Worm (Caenorhabditis elegans): Measurements from ENCODE around the gene hot-3.

The hot-3 gene

ce11 chrII:13976161-13976560, 44.3 kb upstream of the hot-3 start, which contains the start of gene Y39G8B.2 (continued):
- TF ChIP-seq C34F6.9 (tag; optimal IDR thresholded peaks at IDR 0.05), result peak; percentile 92
- TF ChIP-seq ztf-1 (GFP tag; conservative IDR thresholded peaks at IDR 0.05), result no peak

- TF ChIP-seq zag-1 (tag; optimal IDR thresholded peaks at IDR 0.05), result no peak
Observed at ce11 chrII:13974136-13974535, 42.3 kb upstream of the hot-3 start.

- TF ChIP-seq lsy-2 (tag; optimal IDR thresholded peaks at IDR 0.05), result peak in 1 of 2 experiments; percentile 24
- TF ChIP-seq mdl-1 (tag; optimal IDR thresholded peaks at IDR 0.05), result no peak
- peak; percentile 3 for TF ChIP-seq gmeb-1 (tag; optimal IDR thresholded peaks at IDR 0.05)
- TF ChIP-seq fos-1 (tag; optimal IDR thresholded peaks at IDR 0.05), result peak; percentile 45
- TF ChIP-seq skn-1 (tag; optimal IDR thresholded peaks at IDR 0.05), result peak; percentile 34
Observed at ce11 chrII:13973514-13973913, 41.7 kb upstream of the hot-3 start, which contains the start of gene Y39G8B.1. TSS of gene Y39G8B.1 (minus strand) at chrII:13973812.

ce11 chrII:13972199-13972598, 40.4 kb upstream of the hot-3 start:
- no peak for TF ChIP-seq nhr-12 (tag; optimal IDR thresholded peaks at IDR 0.05)
- no peak for TF ChIP-seq Y55F3AM.14 (GFP tag; optimal IDR thresholded peaks at IDR 0.05)
- TF ChIP-seq nhr-237 (tag; optimal IDR thresholded peaks at IDR 0.05), result no peak
- TF ChIP-seq aly-2 (tag; optimal IDR thresholded peaks at IDR 0.05), result no peak
- no peak for TF ChIP-seq nhr-11 (tag; optimal IDR thresholded peaks at IDR 0.05)
- no peak for TF ChIP-seq ceh-16 (tag; optimal IDR thresholded peaks at IDR 0.05)

- TF ChIP-seq ceh-82 (tag; optimal IDR thresholded peaks at IDR 0.05) (no peak), ZK546.5 (tag; optimal IDR thresholded peaks at IDR 0.05) (no peak), egl-27 (tag; optimal IDR thresholded peaks at IDR 0.05) (no peak), mbf-1 (tag; optimal IDR thresholded peaks at IDR 0.05) (no peak), fos-1 (tag; optimal IDR thresholded peaks at IDR 0.05) (no peak), gmeb-1 (tag; optimal IDR thresholded peaks at IDR 0.05) (no peak), nhr-25 (tag; optimal IDR thresholded peaks at IDR 0.05) (no peak), nhr-12 (tag; optimal IDR thresholded peaks at IDR 0.05) (no peak), unc-55 (GFP tag; optimal IDR thresholded peaks at IDR 0.05) (no peak), nhr-23 (tag; optimal IDR thresholded peaks at IDR 0.05) (no peak), lin-11 (tag; optimal IDR thresholded peaks at IDR 0.05) (no peak), sma-9 (GFP tag; optimal IDR thresholded peaks at IDR 0.05) (no peak), sma-9 (tag; optimal IDR thresholded peaks at IDR 0.05) (no peak)
Observed at ce11 chrII:13968979-13969378, 37.1 kb upstream of the hot-3 start, which contains the start of gene sre-43. TSS of gene sre-43 (minus strand) at chrII:13969079.

ce11 chrII:13966242-13966641, 34.4 kb upstream of the hot-3 start, which contains the start of gene W07G1.7:
TSS of gene W07G1.7 (minus strand) at chrII:13966342.
- TF ChIP-seq ztf-1 (GFP tag; conservative IDR thresholded peaks at IDR 0.05) (no peak), mbf-1 (tag; optimal IDR thresholded peaks at IDR 0.05) (no peak), unc-55 (GFP tag; optimal IDR thresholded peaks at IDR 0.05) (no peak), ama-1 (optimal IDR thresholded peaks at IDR 0.05) (no peak), fos-1 (tag; optimal IDR thresholded peaks at IDR 0.05) (no peak), F13H6.1 (tag; optimal IDR thresholded peaks at IDR 0.05) (no peak), ceh-16 (tag; optimal IDR thresholded peaks at IDR 0.05) (no peak), dmd-4 (tag; optimal IDR thresholded peaks at IDR 0.05) (no peak), nhr-10 (tag; optimal IDR thresholded peaks at IDR 0.05) (no peak), sma-3 (GFP tag; optimal IDR thresholded peaks at IDR 0.05) (no peak)

ce11 chrII:13964325-13964724, 32.5 kb upstream of the hot-3 start:
- no peak for TF ChIP-seq gmeb-1 (tag; optimal IDR thresholded peaks at IDR 0.05)
- TF ChIP-seq ztf-1 (GFP tag; conservative IDR thresholded peaks at IDR 0.05), result no peak
- no peak for TF ChIP-seq lsy-2 (tag; optimal IDR thresholded peaks at IDR 0.05)

ce11 chrII:13962319-13962718, 30.5 kb upstream of the hot-3 start, which contains the start of gene rpi-1:
TSS of gene rpi-1 (minus strand) at chrII:13962419.
- TF ChIP-seq blmp-1 (tag; optimal IDR thresholded peaks at IDR 0.05; ENCODE audit: insufficient read depth), result no peak
- TF ChIP-seq fos-1 (tag; optimal IDR thresholded peaks at IDR 0.05), result no peak
- no peak for TF ChIP-seq mab-5 (tag; optimal IDR thresholded peaks at IDR 0.05)
- TF ChIP-seq mbf-1 (tag; optimal IDR thresholded peaks at IDR 0.05), result no peak
